Fruit fly (Drosophila melanogaster) whole organism: ENCODE data around the gene CG7884.

Source experiments
- CG8478 ChIP-seq: fragments of >200 bp; optimal IDR thresholded peaks from 2 replicates; lab custom pipeline; 2018; ENCODE audit warnings: inconsistent platforms
- Dll ChIP-seq: fragments of >200 bp; optimal IDR thresholded peaks from 2 replicates; lab custom pipeline; 2017
- EcR ChIP-seq, 2 experiments: fragments of >200 bp; optimal IDR thresholded peaks; 2 replicates each; lab custom pipeline; 2017; ENCODE audit warnings: missing biosample characterization in 2 of 2, missing genetic modification characterization in 2 of 2, missing genetic modification reagents in 2 of 2
- pan ChIP-seq: fragments of >200 bp; optimal IDR thresholded peaks from 2 replicates; lab custom pipeline; 2017
- psq ChIP-seq: fragments of >200 bp; optimal IDR thresholded peaks from 2 replicates; lab custom pipeline; 2017
- usp ChIP-seq: fragments of >200 bp; optimal IDR thresholded peaks from 2 replicates; lab custom pipeline; 2017; ENCODE audit warnings: missing biosample characterization, missing genetic modification characterization, mixed read lengths

Gene CG7884

dm6 chrX:19260696-19260989 is 40.2 kb downstream of the CG7884 start:
- TF ChIP-seq usp (GFP tag; lab: Kevin White, UChicago): no peak
- TF ChIP-seq EcR (GFP tag; optimal IDR thresholded peaks at IDR 0.05; lab: Kevin White, UChicago): no peak
- TF ChIP-seq psq (lab: Kevin White, UChicago): no peak
- peak; percentile 4 for TF ChIP-seq Dll (lab: Kevin White, UChicago)

- TF ChIP-seq EcR (GFP tag; optimal IDR thresholded peaks at IDR 0.05; lab: Kevin White, UChicago) (no peak), CG8478 (no peak)
Observed at dm6 chrX:19261071-19261470, 40.6 kb downstream of the CG7884 start, which contains the start of gene rictor. Gene rictor (minus strand): TSS chrX:19261240.

- TF ChIP-seq psq (lab: Kevin White, UChicago): no peak
- no peak for TF ChIP-seq CG8478
- no peak for TF ChIP-seq EcR (GFP tag; optimal IDR thresholded peaks at IDR 0.05; lab: Kevin White, UChicago)
- no peak for TF ChIP-seq pan
Observed at dm6 chrX:19261528-19262102, 41.2 kb downstream of the CG7884 start, which contains the start of gene Vav. Gene Vav (plus strand): TSS chrX:19261820.

dm6 chrX:19262553-19262952 is 42.1 kb downstream of the CG7884 start:
- TF ChIP-seq pan: no peak
- no peak for TF ChIP-seq usp (GFP tag; lab: Kevin White, UChicago)
- no peak for TF ChIP-seq CG8478
- no peak for TF ChIP-seq Dll (lab: Kevin White, UChicago)
- TF ChIP-seq EcR (GFP tag; optimal IDR thresholded peaks at IDR 0.05; lab: Kevin White, UChicago): no peak
- TF ChIP-seq psq (lab: Kevin White, UChicago): no peak

- TF ChIP-seq CG8478: no peak
- no peak for TF ChIP-seq pan
- no peak for TF ChIP-seq psq (lab: Kevin White, UChicago)
- TF ChIP-seq usp (GFP tag; lab: Kevin White, UChicago): no peak
- TF ChIP-seq EcR (GFP tag; optimal IDR thresholded peaks at IDR 0.05; lab: Kevin White, UChicago): no peak
- no peak for TF ChIP-seq Dll (lab: Kevin White, UChicago)
Observed at dm6 chrX:19264396-19264795, 44.0 kb downstream of the CG7884 start.

- no peak for TF ChIP-seq psq (lab: Kevin White, UChicago)
Observed at dm6 chrX:19265802-19266479, 45.5 kb downstream of the CG7884 start.

- TF ChIP-seq usp (GFP tag; lab: Kevin White, UChicago): no peak
- TF ChIP-seq EcR (GFP tag; optimal IDR thresholded peaks at IDR 0.05; lab: Kevin White, UChicago): no peak
- no peak for TF ChIP-seq CG8478
- TF ChIP-seq psq (lab: Kevin White, UChicago): no peak
- no peak for TF ChIP-seq pan
- TF ChIP-seq Dll (lab: Kevin White, UChicago): no peak
Observed at dm6 chrX:19268484-19269068, 48.2 kb downstream of the CG7884 start, which contains the start of gene CG8010. Gene CG8010 (minus strand): TSS chrX:19268896.

- TF ChIP-seq psq (lab: Kevin White, UChicago) (no peak), usp (GFP tag; lab: Kevin White, UChicago) (no peak), Dll (lab: Kevin White, UChicago) (no peak), CG8478 (no peak), EcR (GFP tag; optimal IDR thresholded peaks at IDR 0.05; lab: Kevin White, UChicago) (no peak), pan (no peak)
Observed at dm6 chrX:19276489-19277117, 56.2 kb downstream of the CG7884 start, which contains the start of the genes CG32537 and CG32536. Gene CG32537 (minus strand): TSS chrX:19276539. Gene CG32536 (minus strand): TSS chrX:19276898.

- TF ChIP-seq CG8478: no peak
- TF ChIP-seq psq (lab: Kevin White, UChicago): no peak
- no peak for TF ChIP-seq pan
- no peak for TF ChIP-seq usp (GFP tag; lab: Kevin White, UChicago)
- no peak for TF ChIP-seq EcR (GFP tag; optimal IDR thresholded peaks at IDR 0.05; lab: Kevin White, UChicago)
- no peak for TF ChIP-seq Dll (lab: Kevin White, UChicago)
Observed at dm6 chrX:19278395-19278794, 58.0 kb downstream of the CG7884 start.

- no peak for TF ChIP-seq usp (GFP tag; lab: Kevin White, UChicago)
- TF ChIP-seq Dll (lab: Kevin White, UChicago): no peak
- TF ChIP-seq psq (lab: Kevin White, UChicago): no peak
- no peak for TF ChIP-seq CG8478
- no peak for TF ChIP-seq EcR (GFP tag; optimal IDR thresholded peaks at IDR 0.05; lab: Kevin White, UChicago)
- no peak for TF ChIP-seq pan
Observed at dm6 chrX:19280249-19280648, 59.8 kb downstream of the CG7884 start, which contains the start of gene CG8028. Gene CG8028 (minus strand): TSS chrX:19280349.

dm6 chrX:19280685-19281084 is 60.3 kb downstream of the CG7884 start:
- no peak for TF ChIP-seq CG8478
- TF ChIP-seq usp (GFP tag; lab: Kevin White, UChicago): no peak
- no peak for TF ChIP-seq pan
- no peak for TF ChIP-seq Dll (lab: Kevin White, UChicago)
- no peak for TF ChIP-seq psq (lab: Kevin White, UChicago)
- no peak for TF ChIP-seq EcR (GFP tag; optimal IDR thresholded peaks at IDR 0.05; lab: Kevin White, UChicago)

dm6 chrX:19281271-19281670 is 60.8 kb downstream of the CG7884 start:
- TF ChIP-seq EcR (GFP tag; optimal IDR thresholded peaks at IDR 0.05; lab: Kevin White, UChicago): no peak
- no peak for TF ChIP-seq psq (lab: Kevin White, UChicago)
- TF ChIP-seq pan: no peak
- TF ChIP-seq CG8478: no peak
- no peak for TF ChIP-seq usp (GFP tag; lab: Kevin White, UChicago)
- no peak for TF ChIP-seq Dll (lab: Kevin White, UChicago)
